Worm (Caenorhabditis elegans): ENCODE results near the gene allo-1.

allo-1 gene

DNA sequence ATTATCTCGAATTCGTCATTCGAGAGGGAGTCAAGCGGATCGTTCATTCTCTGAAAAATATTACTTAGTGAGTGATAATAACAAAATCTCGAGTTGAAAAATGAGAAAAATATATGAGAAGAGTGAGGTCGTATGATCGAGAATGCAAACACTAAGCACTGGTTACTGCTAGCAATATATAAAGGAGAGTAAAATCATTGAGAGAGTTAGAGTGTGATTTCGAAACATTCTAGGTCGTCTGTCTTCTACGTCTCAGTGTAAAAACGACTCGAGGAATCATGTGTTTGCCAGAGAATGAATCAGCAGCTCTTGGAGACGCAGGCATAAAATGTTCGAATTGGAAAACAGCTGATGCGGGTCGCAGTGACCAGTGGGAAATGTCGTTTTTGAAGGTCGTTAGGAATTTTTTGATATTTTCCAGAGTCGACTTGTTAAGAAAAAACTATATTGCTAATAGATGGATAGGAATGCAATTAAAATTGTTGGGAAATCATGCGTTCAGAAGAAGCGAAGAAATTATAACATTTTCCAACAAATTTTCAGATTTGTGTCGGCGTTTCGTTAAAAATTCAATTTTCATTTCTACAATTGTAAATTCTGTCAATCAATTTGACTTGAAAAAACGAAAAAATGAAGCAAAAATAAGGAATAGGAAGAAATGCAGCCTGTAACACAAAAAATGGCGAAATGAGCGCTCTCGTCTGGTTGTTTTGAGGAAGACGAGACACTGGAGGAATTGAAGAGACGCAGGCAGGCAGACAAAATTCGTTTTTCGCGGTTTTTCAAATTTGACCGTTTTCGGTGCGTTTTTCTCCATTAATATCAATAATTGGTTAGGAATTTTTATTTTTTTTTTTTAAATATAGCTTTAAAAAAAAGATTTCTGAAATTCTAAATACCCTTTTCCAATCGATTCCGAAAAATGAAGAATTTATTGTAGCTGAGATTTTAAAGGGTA, at the start of gene allo-1 (continued):
- TF ChIP-seq F16B12.6 (tag; optimal IDR thresholded peaks at IDR 0.05) (no peak), xbp-1 (tag; optimal IDR thresholded peaks at IDR 0.05) (peak; percentile 46), zag-1 (tag; optimal IDR thresholded peaks at IDR 0.05) (no peak), tbx-2 (tag; optimal IDR thresholded peaks at IDR 0.05) (peak; percentile 33), ets-5 (GFP tag; IDR thresholded peaks at IDR 0.05) (no peak), skn-1 (tag; optimal IDR thresholded peaks at IDR 0.05) (peak; percentile 71), nhr-77 (tag; optimal IDR thresholded peaks at IDR 0.05) (peak; percentile 32), C16A3.4 (tag; optimal IDR thresholded peaks at IDR 0.05) (peak; percentile 72), nhr-90 (tag; optimal IDR thresholded peaks at IDR 0.05; ENCODE audit: poor library complexity) (peak; percentile 30), swsn-7 (tag; optimal IDR thresholded peaks at IDR 0.05) (peak; percentile 44), snpc-4 (tag; optimal IDR thresholded peaks at IDR 0.05) (peak; percentile 66), ces-1 (GFP tag; optimal IDR thresholded peaks at IDR 0.05) (no peak), unc-98 (GFP tag; IDR thresholded peaks at IDR 0.05) (0 out of 2 replicates have a peak, but pooled peaks have one; percentile 32), unc-30 (tag; optimal IDR thresholded peaks at IDR 0.05) (no peak), unc-86 (tag; optimal IDR thresholded peaks at IDR 0.05) (peak; percentile 23), lir-3 (tag; optimal IDR thresholded peaks at IDR 0.05; ENCODE audit: poor library complexity) (peak; percentile 40), ztf-4 (tag; optimal IDR thresholded peaks at IDR 0.05) (no peak), irx-1 (tag; optimal IDR thresholded peaks at IDR 0.05) (peak; percentile 22), efl-1 (optimal IDR thresholded peaks at IDR 0.05) (peak; percentile 65 to 90), efl-1 (GFP tag; optimal IDR thresholded peaks at IDR 0.05 in 1 of 2) (peak; percentile 90 to 99), aly-2 (tag; optimal IDR thresholded peaks at IDR 0.05) (no peak), fkh-10 (GFP tag; optimal IDR thresholded peaks at IDR 0.05) (no peak), fkh-4 (tag; optimal IDR thresholded peaks at IDR 0.05; ENCODE audit: borderline replicate concordance) (no peak), ama-1 (optimal IDR thresholded peaks at IDR 0.05) (no peak), hlh-17 (GFP tag; optimal IDR thresholded peaks at IDR 0.05; ENCODE audit: borderline replicate concordance) (no peak), nhr-84 (tag; optimal IDR thresholded peaks at IDR 0.05) (no peak), grh-1 (GFP tag; IDR thresholded peaks at IDR 0.05) (peak; percentile 37), nhr-47 (tag; optimal IDR thresholded peaks at IDR 0.05) (peak; percentile 53), lin-13 (GFP tag; optimal IDR thresholded peaks at IDR 0.05) (peak; percentile 53), Y116A8C.19 (tag; optimal IDR thresholded peaks at IDR 0.05; ENCODE audit: borderline replicate concordance) (no peak)

DNA sequence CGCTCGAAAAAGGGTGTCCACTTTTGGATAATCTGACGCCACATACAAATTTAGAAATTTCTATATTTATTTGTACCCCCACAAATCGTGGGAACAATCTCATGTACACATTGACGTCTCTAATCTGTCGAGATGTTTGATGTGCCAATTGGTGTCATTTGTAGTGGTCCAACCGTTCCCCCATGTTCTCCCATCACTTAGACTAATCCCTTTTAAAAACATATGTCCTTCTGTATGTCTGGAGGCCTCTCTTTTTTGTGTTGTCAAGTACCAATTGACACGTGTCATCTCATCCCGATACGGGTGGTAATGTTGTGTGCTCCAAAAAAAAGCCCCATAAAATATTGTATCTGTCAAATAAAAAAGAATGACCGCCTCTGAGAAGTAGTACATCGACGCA, 48.5 kb upstream of the allo-1 start:
- no peak for TF ChIP-seq nhr-77 (tag; optimal IDR thresholded peaks at IDR 0.05)
- no peak for TF ChIP-seq nhr-84 (tag; optimal IDR thresholded peaks at IDR 0.05)
- no peak for TF ChIP-seq nhr-237 (tag; optimal IDR thresholded peaks at IDR 0.05)
- no peak for TF ChIP-seq grh-1 (GFP tag; IDR thresholded peaks at IDR 0.05)
- no peak for TF ChIP-seq aha-1 (tag; optimal IDR thresholded peaks at IDR 0.05)
- no peak for TF ChIP-seq fkh-4 (tag; optimal IDR thresholded peaks at IDR 0.05; ENCODE audit: borderline replicate concordance)
- TF ChIP-seq hlh-4 (tag; optimal IDR thresholded peaks at IDR 0.05) = no peak
- no peak for TF ChIP-seq hpl-2 (GFP tag; optimal IDR thresholded peaks at IDR 0.05)
- TF ChIP-seq lin-39 (tag; optimal IDR thresholded peaks at IDR 0.05) = no peak

DNA sequence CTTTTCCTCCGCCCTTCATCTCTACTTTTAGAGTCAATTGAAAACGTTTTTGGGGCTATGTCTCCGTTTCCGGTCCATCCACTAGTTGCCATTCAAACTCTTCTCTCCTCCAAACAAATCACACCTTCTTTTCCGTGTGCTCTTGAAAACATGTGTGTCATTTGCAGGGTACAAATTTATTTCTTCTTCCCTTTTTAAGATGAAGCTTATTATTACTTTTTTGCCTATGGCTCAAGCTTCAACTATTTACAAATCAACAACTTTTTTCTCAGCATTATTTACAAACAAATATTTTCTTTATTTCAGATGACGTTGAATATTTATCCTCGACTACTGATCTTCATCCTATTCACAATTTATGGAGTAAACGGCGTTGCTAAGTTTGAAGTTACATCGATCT, 47.6 kb upstream of the allo-1 start, which contains the start of gene T25B9.3:
Gene T25B9.3 (plus strand): TSS at position 301 of the 400 bp plus-strand sequence.
- TF ChIP-seq egl-27 (tag; optimal IDR thresholded peaks at IDR 0.05) = no peak
- no peak for TF ChIP-seq efl-1 (optimal IDR thresholded peaks at IDR 0.05)
- peak in 1 of 2 experiments; percentile 44 for TF ChIP-seq efl-1 (GFP tag; optimal IDR thresholded peaks at IDR 0.05 in 1 of 2)

DNA sequence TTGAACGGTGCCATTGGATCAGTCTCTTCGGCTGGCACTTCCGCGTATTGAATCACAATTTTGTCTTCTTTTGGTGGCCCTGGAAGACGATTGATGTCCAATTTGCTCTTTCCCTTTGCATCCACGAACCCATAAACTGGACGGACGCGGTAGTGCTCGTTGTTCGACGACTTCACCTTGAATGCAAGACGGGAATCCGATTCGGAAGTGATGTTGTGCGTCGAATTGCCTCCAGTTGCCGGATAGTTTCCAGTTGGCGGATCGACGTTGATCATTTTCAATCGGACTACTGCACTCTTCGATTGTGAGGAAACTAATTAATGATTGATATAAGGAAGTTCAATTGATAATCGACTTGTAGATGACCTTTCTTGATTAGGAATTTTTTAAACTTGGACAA, 41.5 kb upstream of the allo-1 start, which contains the start of gene ssp-34:
Gene ssp-34 (minus strand): TSS at position 275 of the 400 bp plus-strand sequence.
- TF ChIP-seq ces-1 (GFP tag; optimal IDR thresholded peaks at IDR 0.05) (no peak), skn-1 (tag; optimal IDR thresholded peaks at IDR 0.05) (no peak), fkh-10 (GFP tag; optimal IDR thresholded peaks at IDR 0.05) (no peak), alr-1 (tag; optimal IDR thresholded peaks at IDR 0.05; ENCODE audit: borderline replicate concordance) (no peak)

All from whole organism, L1 larva.